Worm (Caenorhabditis elegans) whole organism, mixed stage, embryonic: ENCODE results near the gene F35A5.8.

Experiments
- elt-1 ChIP-seq: sonication (generic microtip); optimal IDR thresholded peaks from 2 replicates; lab custom pipeline; 2017; ENCODE audit warnings: missing genetic modification characterization, mild to moderate bottlenecking, missing compliant biosample characterization, antibody characterized with exemption, moderate library complexity, borderline replicate concordance; ENCODE audit not compliant: insufficient read depth
- elt-3 ChIP-seq: fragments of 150-350 bp; optimal IDR thresholded peaks from 2 replicates; lab custom pipeline; 2014; ENCODE audit warnings: missing biosample characterization, missing genetic modification characterization
- lin-32 ChIP-seq: fragments of 200-800 bp; sonication (Bioruptor generic); optimal IDR thresholded peaks from 2 replicates; lab custom pipeline; 2018; ENCODE audit warnings: mild to moderate bottlenecking, missing genetic modification characterization, missing compliant biosample characterization
- mab-5 ChIP-seq: fragments of 150-350 bp; optimal IDR thresholded peaks from 2 replicates; lab custom pipeline; 2014; ENCODE audit warnings: missing biosample characterization, missing genetic modification characterization
- nhr-28 ChIP-seq: fragments of 150-350 bp; optimal IDR thresholded peaks from 2 replicates; lab custom pipeline; 2014; ENCODE audit warnings: missing biosample characterization, missing genetic modification characterization
- pha-4 ChIP-seq: fragments of 150-350 bp; optimal IDR thresholded peaks from 2 replicates; lab custom pipeline; 2018; ENCODE audit warnings: missing biosample characterization, missing genetic modification reagents, missing genetic modification characterization
- unc-62 ChIP-seq: fragments of 150-350 bp; optimal IDR thresholded peaks from 2 replicates; lab custom pipeline; 2014; ENCODE audit warnings: missing biosample characterization, missing genetic modification reagents, missing genetic modification characterization

ce11 chrX:3819697-3820096 lies 16.4 kb upstream of the F35A5.8 start:
- TF ChIP-seq nhr-28 (tag; lab: Kevin White, UChicago) = no peak
- TF ChIP-seq elt-3 (tag; lab: Kevin White, UChicago) = no peak
- no peak for TF ChIP-seq pha-4 (tag; lab: Kevin White, UChicago)
- no peak for TF ChIP-seq lin-32
- no peak for TF ChIP-seq mab-5
- TF ChIP-seq elt-1 (tag; lab: Kevin White, UChicago) = no peak
- no peak for TF ChIP-seq unc-62 (GFP tag; lab: Kevin White, UChicago)
